ENCODE assay signal across 4 fruit fly cellular contexts in the genomic region with DNA sequence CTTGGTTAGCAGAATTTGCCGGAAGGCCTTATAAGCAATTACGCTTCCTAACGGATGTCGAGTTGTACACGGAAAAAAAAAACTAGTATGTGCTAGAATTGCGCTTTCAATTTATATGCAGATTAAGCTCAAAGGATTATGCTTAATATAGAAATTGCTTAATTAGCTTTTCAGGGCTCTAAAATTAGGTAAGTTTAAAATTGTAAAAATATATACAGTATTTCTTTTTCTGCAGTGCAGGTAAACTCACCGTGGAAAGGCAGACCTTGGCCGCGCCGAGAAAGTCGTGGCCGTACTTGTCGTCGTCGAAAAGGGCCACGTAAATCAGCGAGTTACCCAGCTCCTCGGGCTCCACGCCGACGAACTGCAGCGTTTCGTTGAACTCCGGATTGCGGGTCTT.
A peak's percentile ranks its signal among the peaks of the same experiment; 100 is the strongest.
TF ChIP-seq lines count a peak whose summit lies in the region.

No protein-coding gene starts in this region.

- no peak for TF ChIP-seq CTCF in whole organism, embryonic (GFP tag; optimal IDR thresholded peaks at IDR 0.05; lab: Kevin White, UChicago)

TF ChIP-seq in whole organism, embryonic, 481 proteins besides CTCF, POLR2A, EP300 and RAD21 (continues in another document):
- TF ChIP-seq tgo (GFP tag; IDR thresholded peaks at IDR 0.05; lab: Robert Waterston, UW) (no peak), CG3847 (GFP tag; IDR thresholded peaks at IDR 0.05; lab: Robert Waterston, UW) (no peak), ase (GFP tag; IDR thresholded peaks at IDR 0.05; lab: Robert Waterston, UW) (no peak), Med (GFP tag; lab: Kevin White, UChicago) (peak; percentile 17), CG3995 (GFP tag; optimal IDR thresholded peaks at IDR 0.05; lab: Kevin White, UChicago) (no peak), bsh (GFP tag; optimal IDR thresholded peaks at IDR 0.05; lab: Kevin White, UChicago) (peak in 1 of 2 experiments; percentile 10), CG18599 (GFP tag; optimal IDR thresholded peaks at IDR 0.05; lab: Kevin White, UChicago) (peak; percentile 22), bigmax (GFP tag; optimal IDR thresholded peaks at IDR 0.05; lab: Kevin White, UChicago) (no peak), nmo (GFP tag; optimal IDR thresholded peaks at IDR 0.05; lab: Kevin White, UChicago) (no peak), CG8089 (GFP tag; optimal IDR thresholded peaks at IDR 0.05; lab: Kevin White, UChicago) (no peak), TFAM (GFP tag; optimal IDR thresholded peaks at IDR 0.05; lab: Kevin White, UChicago) (no peak), CG34224 (GFP tag; IDR thresholded peaks at IDR 0.05; lab: Robert Waterston, UW; ENCODE audit: partially characterized antibody) (no peak), CG18476 (GFP tag; optimal IDR thresholded peaks at IDR 0.05; lab: Kevin White, UChicago) (no peak), CG14710 (tag; optimal IDR thresholded peaks at IDR 0.05; lab: Kevin White, UChicago) (no peak), h (optimal IDR thresholded peaks at IDR 0.05; lab: Kevin White, UChicago) (no peak), sens (GFP tag; lab: Kevin White, UChicago) (peak; percentile 75), psq (GFP tag; optimal IDR thresholded peaks at IDR 0.05; lab: Kevin White, UChicago) (no peak), sr (GFP tag; IDR thresholded peaks at IDR 0.05; lab: Robert Waterston, UW) (no peak), ara (GFP tag; IDR thresholded peaks at IDR 0.05; lab: Robert Waterston, UW) (no peak), hth (optimal IDR thresholded peaks at IDR 0.05; lab: Kevin White, UChicago) (no peak), CG17912 (GFP tag; optimal IDR thresholded peaks at IDR 0.05; lab: Kevin White, UChicago) (no peak), CG8478 (optimal IDR thresholded peaks at IDR 0.05; lab: Kevin White, UChicago) (no peak), CG2199 (GFP tag; IDR thresholded peaks at IDR 0.05; lab: Robert Waterston, UW) (no peak)

TF ChIP-seq in whole organism, prepupa, 60 proteins besides CTCF, POLR2A, EP300 and RAD21:
- TF ChIP-seq CG10669 (GFP tag; optimal IDR thresholded peaks at IDR 0.05; lab: Kevin White, UChicago): no peak
- TF ChIP-seq Eip78C (GFP tag; lab: Kevin White, UChicago): peak; percentile 54

TF ChIP-seq in whole organism, pupa, 21 proteins besides CTCF, POLR2A, EP300 and RAD21:
- TF ChIP-seq CG17806 (tag; optimal IDR thresholded peaks at IDR 0.05; lab: Kevin White, UChicago) (peak; percentile 5), gl (tag; optimal IDR thresholded peaks at IDR 0.05; lab: Kevin White, UChicago) (no peak)

TF ChIP-seq in whole organism, wandering third instar larva, 38 proteins besides CTCF, POLR2A, EP300 and RAD21:
- TF ChIP-seq h (GFP tag; optimal IDR thresholded peaks at IDR 0.05; lab: Kevin White, UChicago) (peak; percentile 3), fru (GFP tag; optimal IDR thresholded peaks at IDR 0.05; lab: Kevin White, UChicago) (no peak), br (GFP tag; optimal IDR thresholded peaks at IDR 0.05; lab: Kevin White, UChicago) (no peak)
TF ChIP-seq in whole organism, wandering third instar larva: peak in this region for 1.
